Worm (Caenorhabditis elegans) whole organism, L1 larva: ENCODE results near the gene Y68A4A.13.
A peak's percentile ranks its signal among the peaks of the same experiment; 100 is the strongest.

Experiments
- ceh-90 ChIP-seq: sonication (generic microtip); optimal IDR thresholded peaks from 2 replicates; lab custom pipeline; 2016; ENCODE audit warnings: missing genetic modification characterization, missing compliant biosample characterization
- elt-2 ChIP-seq: sonication (generic microtip); optimal IDR thresholded peaks from 2 replicates; lab custom pipeline; 2016; ENCODE audit warnings: missing genetic modification characterization, mild to moderate bottlenecking, inconsistent platforms, missing compliant biosample characterization, missing genetic modification reagents
- fkh-8 ChIP-seq: sonication (generic microtip); optimal IDR thresholded peaks from 2 replicates; lab custom pipeline; 2016; ENCODE audit warnings: mild to moderate bottlenecking, missing genetic modification characterization, missing compliant biosample characterization
- lin-15B ChIP-seq: fragments of 150-350 bp; sonication (generic microtip); optimal IDR thresholded peaks from 3 replicates; lab custom pipeline; 2014; ENCODE audit warnings: missing biosample characterization, missing genetic modification characterization
- rnt-1 ChIP-seq: sonication (generic microtip); optimal IDR thresholded peaks from 2 replicates; lab custom pipeline; 2016; ENCODE audit warnings: mild to moderate bottlenecking, missing genetic modification characterization, moderate library complexity, missing compliant biosample characterization
- tbx-2 ChIP-seq: sonication (generic microtip); optimal IDR thresholded peaks from 2 replicates; lab custom pipeline; 2016; ENCODE audit warnings: missing genetic modification characterization, missing compliant biosample characterization

ce11 chrV:17159430-17159924, 48.5 kb downstream of the Y68A4A.13 start, which contains the start of gene F40D4.12:
- no peak for TF ChIP-seq tbx-2
- no peak for TF ChIP-seq ceh-90 (tag; lab: Kevin White, UChicago)
- TF ChIP-seq lin-15B (tag; lab: Kevin White, UChicago): no peak
- no peak for TF ChIP-seq rnt-1 (tag; lab: Kevin White, UChicago)
- TF ChIP-seq fkh-8: no peak
- TF ChIP-seq elt-2 (tag; lab: Kevin White, UChicago): peak; percentile 82
